Fruit fly (Drosophila melanogaster) Kc167 (cell line): ENCODE measurements around the gene AP-1sigma.

Source experiments
- Myc ChIP-seq: fragments of >200 bp; optimal IDR thresholded peaks from 2 replicates; lab custom pipeline; 2017; ENCODE audit warnings: missing external identifiers
- Sin3A ChIP-seq: fragments of >200 bp; optimal IDR thresholded peaks from 2 replicates; lab custom pipeline; 2018; ENCODE audit warnings: missing external identifiers
- h ChIP-seq: fragments of >200 bp; optimal IDR thresholded peaks from 3 replicates; lab custom pipeline; 2018; ENCODE audit warnings: missing external identifiers
- insv ChIP-seq: fragments of >200 bp; optimal IDR thresholded peaks from 3 replicates; lab custom pipeline; 2018; ENCODE audit warnings: missing external identifiers
- psq ChIP-seq: fragments of >200 bp; optimal IDR thresholded peaks from 2 replicates; lab custom pipeline; 2017; ENCODE audit warnings: missing external identifiers
- ttk ChIP-seq: sonication (Bioruptor generic); optimal IDR thresholded peaks from 2 replicates; lab custom pipeline; 2017; ENCODE audit warnings: missing external identifiers

Gene AP-1sigma

DNA sequence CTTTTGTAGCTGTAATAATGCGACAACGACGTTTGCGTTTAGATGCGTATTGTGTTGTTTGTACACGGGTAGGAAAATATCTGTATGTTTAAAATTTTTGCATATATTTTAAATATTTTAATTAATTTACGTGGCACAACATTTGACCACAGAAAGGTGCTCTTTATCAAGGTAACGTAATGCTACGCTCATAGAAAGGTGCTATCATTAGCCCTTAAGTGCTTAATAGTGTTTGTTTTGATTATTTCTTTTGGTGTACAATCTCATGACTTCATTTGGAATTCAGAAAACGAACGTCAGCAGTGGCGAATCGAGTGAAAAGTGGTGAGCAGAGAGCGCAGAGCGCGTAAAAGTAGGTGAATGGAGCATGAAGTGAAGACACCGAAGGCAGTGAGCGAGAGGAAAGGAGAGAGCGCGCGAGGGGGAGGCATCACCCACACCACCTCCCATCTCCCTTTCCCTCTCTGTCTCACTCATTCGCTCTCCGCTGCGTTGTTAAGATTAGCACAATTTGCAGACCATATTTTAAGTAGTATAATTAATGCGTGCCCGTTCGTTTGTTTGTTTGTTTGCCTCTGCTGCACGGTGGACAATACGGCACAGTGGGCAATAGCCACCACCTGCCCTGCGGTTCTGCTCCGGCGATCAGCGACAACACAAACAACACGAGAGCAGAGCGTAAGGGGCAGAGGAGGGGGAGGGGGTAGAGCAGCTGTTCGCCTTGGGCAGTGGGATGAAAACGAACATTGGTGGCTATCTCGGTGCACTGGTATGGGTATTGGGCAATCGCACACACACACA, 36.5 kb upstream of the AP-1sigma start:
- TF ChIP-seq h (lab: Kevin White, UChicago) = no peak
- TF ChIP-seq ttk = no peak
- no peak for TF ChIP-seq Sin3A
- TF ChIP-seq insv (lab: Kevin White, UChicago) = no peak
- no peak for TF ChIP-seq psq (lab: Kevin White, UChicago)
- no peak for TF ChIP-seq Myc (lab: Kevin White, UChicago)

DNA sequence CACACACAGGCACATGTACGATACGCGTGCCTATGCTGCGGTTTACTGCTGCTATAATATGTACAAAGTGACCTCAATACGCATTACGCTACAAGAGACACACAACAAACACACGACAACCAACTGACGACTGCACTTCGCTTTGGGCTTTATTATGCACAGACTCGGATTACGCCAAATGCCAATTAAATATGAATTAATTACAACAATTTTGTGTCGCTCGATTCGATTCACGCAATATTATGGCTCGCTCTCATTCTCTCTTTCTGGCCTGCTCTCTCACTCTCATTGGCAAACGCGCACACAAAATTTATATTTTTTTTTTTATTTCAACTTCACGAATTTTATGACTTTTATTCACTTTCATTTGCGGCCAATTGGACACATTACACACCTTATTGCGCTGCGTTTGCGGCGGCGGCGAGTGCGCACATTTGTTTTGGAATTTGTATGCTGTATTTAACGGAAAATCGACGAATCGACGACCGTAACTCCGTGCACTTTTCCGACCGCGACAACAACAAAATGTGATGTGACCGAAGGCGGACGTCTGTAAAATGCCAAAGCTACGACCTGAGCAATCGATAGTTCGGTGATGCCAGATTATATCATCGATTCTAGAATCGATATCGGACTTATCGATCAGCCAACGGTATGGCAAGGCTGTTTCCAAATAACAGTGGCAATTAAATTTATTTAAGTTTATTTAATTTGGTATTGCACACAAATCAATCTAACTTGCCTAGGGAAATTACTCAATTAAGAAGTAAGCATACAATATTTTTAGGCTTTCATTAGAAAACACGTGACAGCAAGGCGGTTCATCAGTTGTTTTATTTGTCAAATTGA, 35.7 kb upstream of the AP-1sigma start, which contains the start of the genes sba and CG31141:
sba (minus strand) TSS at position 472 of the 849 bp plus-strand sequence.
CG31141 (plus strand) TSS at position 799 of the 849 bp plus-strand sequence.
- TF ChIP-seq ttk = no peak
- TF ChIP-seq Sin3A = no peak
- no peak for TF ChIP-seq h (lab: Kevin White, UChicago)

DNA sequence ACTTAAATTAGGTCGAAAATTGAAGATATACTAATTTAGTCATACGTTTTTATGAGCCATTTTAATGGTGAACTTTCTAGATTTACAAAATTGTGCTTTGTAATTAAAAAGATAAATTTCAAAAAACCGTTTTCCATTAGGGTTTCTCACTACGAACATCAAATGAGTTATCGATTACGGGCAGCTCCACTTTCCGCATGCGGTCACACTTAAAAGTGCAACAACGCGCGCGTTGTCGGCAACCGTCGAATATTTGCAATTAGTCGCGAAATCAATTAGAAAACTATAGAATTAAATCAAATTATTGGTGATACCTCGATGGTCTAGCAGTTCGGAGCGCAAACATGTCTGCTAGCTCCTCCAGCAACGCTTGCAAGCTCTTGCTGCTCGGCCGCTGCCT, 34.3 kb upstream of the AP-1sigma start, which contains the start of gene Ndc1:
Ndc1 (plus strand) TSS at position 200 of the 400 bp plus-strand sequence.
- TF ChIP-seq Sin3A (no peak), insv (lab: Kevin White, UChicago) (no peak), psq (lab: Kevin White, UChicago) (no peak)

DNA sequence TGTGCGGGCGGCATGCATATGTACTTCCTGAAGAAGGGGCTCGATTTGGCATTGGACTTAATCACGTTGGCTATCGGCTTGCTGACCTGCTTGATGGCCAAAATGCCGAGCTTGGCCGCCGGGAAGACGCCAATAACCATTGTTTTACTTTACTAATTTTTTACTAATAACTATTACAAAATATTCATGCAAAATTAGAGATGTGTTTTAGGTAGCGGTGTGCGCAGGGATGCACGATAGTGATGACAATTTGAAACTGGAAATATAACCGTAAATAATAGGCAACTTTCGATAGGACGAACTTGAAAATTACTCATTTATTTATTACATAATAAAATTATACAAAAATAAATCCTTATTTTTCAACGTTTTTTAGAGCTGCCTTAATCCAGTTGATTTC, 31.0 kb upstream of the AP-1sigma start, which contains the start of gene CG13601:
CG13601 (minus strand) TSS at position 206 of the 400 bp plus-strand sequence.
- TF ChIP-seq psq (lab: Kevin White, UChicago) (no peak), h (lab: Kevin White, UChicago) (no peak)

DNA sequence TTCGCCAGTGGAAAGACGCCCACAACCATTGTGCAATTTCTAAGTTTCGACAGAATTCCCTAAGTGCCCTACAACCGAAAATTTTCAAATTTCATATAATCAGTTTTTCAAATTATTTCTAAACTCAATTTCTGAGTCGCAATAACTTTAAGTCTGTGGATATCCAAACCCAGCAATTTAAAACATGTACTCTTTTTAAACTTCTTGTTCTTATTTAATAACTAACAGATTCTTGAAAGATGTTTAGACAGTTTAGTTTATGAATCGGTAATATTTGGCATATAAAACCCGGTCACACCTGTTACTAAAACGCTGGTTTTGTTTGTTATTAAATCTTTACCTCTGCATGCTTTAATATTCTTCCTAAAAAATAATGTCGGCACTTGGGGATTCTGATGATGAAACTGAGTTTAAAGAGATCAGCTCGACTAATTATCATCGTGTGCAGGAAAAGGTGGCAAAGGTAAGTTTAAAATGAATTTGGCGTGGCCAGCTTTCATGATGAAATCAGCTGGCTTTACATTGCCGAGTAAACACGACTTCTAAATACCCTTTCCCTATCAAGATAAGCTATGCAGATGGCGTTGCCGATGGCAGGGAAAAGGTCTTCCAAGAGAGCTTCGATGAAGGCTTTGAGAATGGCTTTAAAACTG, 29.4 kb upstream of the AP-1sigma start, which contains the start of the genes CG43998, CG43999 and CG31142:
CG43998 (minus strand) TSS at position 51 of the 653 bp plus-strand sequence.
CG43999 (minus strand) TSS at position 51 of the 653 bp plus-strand sequence.
CG31142 (plus strand) TSS at position 294 of the 653 bp plus-strand sequence.
- TF ChIP-seq insv (lab: Kevin White, UChicago) (no peak), ttk (no peak), Sin3A (no peak), psq (lab: Kevin White, UChicago) (no peak), Myc (lab: Kevin White, UChicago) (no peak), h (lab: Kevin White, UChicago) (no peak)

DNA sequence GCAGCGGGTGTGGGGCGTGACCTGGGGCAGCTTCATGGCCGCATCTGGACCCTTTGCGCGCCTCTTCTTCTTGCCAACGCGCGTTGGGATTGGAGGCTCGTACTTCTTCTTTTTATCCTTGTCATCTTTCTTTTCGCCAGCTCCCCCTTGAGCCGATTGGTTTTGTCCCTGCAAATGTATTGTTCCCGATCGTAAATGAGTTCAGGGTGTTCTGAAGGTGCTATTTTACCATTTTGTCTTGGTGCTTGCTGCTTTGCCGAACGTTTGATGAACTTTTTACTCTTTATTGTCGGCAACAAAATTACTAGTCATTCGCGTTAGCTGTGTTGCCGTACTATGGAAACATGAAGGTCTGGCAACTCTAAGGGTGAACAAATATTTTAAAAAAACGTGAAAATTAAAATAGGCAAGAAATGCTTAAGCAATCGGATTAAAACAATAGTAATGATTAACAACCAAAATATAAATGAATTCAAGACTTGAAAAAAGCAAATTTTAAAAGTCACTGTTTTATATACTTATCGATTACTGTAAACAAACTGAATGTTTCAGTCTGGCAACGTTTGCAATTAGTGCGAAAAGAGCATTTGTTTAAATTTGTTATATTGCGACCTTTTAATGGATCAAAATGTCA, 27.2 kb upstream of the AP-1sigma start, which contains the start of the genes Rpt2 and CG13599:
Rpt2 (minus strand) TSS at position 464 of the 634 bp plus-strand sequence.
CG13599 (plus strand) TSS at position 545 of the 634 bp plus-strand sequence.
- no peak for TF ChIP-seq Myc (lab: Kevin White, UChicago)
- TF ChIP-seq Sin3A = no peak
- no peak for TF ChIP-seq psq (lab: Kevin White, UChicago)

DNA sequence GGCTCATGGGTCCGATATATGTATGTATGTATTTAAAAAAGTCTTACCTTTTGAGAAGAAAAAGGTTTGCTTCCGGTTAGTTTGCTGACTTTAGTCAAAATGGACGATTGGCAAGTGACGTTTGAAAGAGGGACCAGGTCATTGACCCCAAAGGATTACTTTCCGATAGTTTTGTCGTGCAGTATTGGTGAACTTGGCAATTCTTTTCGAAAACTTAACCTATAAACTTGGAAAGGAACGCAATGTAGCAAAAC, 25.1 kb upstream of the AP-1sigma start, which contains the start of gene RpS19b:
RpS19b (minus strand) TSS at position 101 of the 254 bp plus-strand sequence.
- TF ChIP-seq insv (lab: Kevin White, UChicago) (no peak), psq (lab: Kevin White, UChicago) (no peak), h (lab: Kevin White, UChicago) (no peak), ttk (no peak), Sin3A (no peak), Myc (lab: Kevin White, UChicago) (no peak)

DNA sequence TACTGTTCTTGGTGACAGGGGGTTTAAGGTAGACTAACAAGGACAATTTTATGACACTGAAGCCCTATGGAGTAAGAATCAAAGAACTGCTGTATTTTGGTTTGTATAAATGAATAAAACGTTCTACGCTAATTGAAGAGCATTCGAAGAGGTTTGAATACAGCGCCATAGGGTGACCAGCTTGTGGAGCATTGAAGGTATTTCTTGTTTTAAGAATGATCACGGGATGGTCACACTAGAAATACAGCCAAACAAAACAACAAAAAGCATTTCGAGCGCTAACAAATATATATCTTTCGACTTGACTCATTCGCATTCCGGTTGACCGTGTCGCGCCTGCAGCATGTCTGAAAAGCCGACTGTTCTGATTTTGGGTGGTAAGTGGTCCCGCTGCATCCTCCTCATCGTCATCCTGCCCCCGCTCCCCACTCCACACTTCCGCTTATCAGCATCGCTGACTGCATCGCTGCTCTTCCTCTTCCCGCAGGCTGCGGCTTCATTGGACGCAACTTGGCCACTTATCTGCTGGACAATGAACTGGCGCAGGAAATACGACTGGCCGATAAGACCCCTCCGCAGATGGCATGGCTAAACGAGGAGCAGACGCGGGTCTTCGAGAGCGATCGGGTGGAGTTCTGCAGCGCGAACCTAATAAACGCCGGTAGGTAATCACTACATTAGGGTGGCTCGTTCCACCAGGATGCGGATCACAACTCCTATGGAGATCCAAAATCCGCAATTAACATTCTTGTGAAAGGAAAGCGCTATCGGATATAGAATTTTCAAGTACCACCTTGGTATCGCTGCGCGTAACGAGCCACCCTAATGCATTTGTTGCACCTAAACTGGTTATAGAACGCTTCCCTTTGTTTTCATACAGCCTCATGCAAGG, 24.5 kb upstream of the AP-1sigma start, which contains the start of gene CG5854:
CG5854 (plus strand) TSS at position 229 of the 892 bp plus-strand sequence.
- TF ChIP-seq h (lab: Kevin White, UChicago) (no peak), ttk (no peak), Sin3A (no peak), Myc (lab: Kevin White, UChicago) (no peak), insv (lab: Kevin White, UChicago) (no peak), psq (lab: Kevin White, UChicago) (no peak)

DNA sequence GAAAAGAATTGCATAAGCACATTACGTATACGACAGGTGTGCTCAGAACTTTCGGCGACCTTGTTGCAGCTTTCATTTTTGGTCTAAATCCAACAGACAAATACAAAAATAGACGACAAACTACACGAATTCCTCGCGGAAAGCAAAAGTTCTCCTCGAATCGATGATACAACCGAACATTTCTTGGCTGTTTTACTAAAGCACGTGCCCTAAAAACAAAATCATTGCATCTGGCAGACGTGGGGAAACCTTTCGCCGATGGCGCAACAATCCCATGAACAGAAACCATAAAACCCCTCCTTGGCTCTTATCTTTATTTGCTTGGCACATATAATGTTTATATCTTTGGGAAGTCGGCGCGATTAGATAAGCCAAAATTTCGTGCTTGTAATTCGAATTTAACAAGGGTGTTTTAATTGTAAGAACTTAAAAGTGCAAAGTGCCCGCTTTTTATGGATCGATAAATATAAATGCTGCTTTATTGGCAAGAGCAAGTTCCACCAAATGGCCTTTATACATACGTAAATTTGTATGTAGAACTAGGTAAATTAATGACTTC, 19.8 kb upstream of the AP-1sigma start:
- TF ChIP-seq Sin3A = no peak
- no peak for TF ChIP-seq ttk
- no peak for TF ChIP-seq Myc (lab: Kevin White, UChicago)
- TF ChIP-seq h (lab: Kevin White, UChicago) = no peak
